Fruit fly (Drosophila melanogaster) whole organism, wandering third instar larva: Measurements from ENCODE around the gene Tim17a1.

Experiments used
- CrebA ChIP-seq: fragments of 200-800 bp; sonication (Bioruptor generic); optimal IDR thresholded peaks from 2 replicates; lab custom pipeline; 2016; ENCODE audit warnings: missing biosample characterization, mild to moderate bottlenecking, missing genetic modification characterization, borderline replicate concordance
- Dfd ChIP-seq: fragments of >200 bp; optimal IDR thresholded peaks from 2 replicates; lab custom pipeline; 2017; ENCODE audit warnings: missing biosample characterization, missing genetic modification characterization
- Hr78 ChIP-seq: fragments of >200 bp; optimal IDR thresholded peaks from 2 replicates; lab custom pipeline; 2017; ENCODE audit warnings: missing biosample characterization, missing genetic modification characterization
- N ChIP-seq: fragments of >200 bp; optimal IDR thresholded peaks from 2 replicates; lab custom pipeline; 2018; ENCODE audit warnings: missing biosample characterization, missing external identifiers, missing genetic modification characterization
- foxo ChIP-seq, 2 experiments: fragments of 200-800 bp; sonication (Bioruptor generic); optimal IDR thresholded peaks; 2 replicates in 1 of 2; 3 replicates in 1 of 2; lab custom pipeline; 2016 to 2017; ENCODE audit warnings: missing biosample characterization in 2 of 2, missing genetic modification characterization in 2 of 2
- pan ChIP-seq: fragments of >200 bp; optimal IDR thresholded peaks from 2 replicates; lab custom pipeline; 2017
- psq ChIP-seq: fragments of 200-800 bp; sonication (Bioruptor generic); optimal IDR thresholded peaks from 3 replicates; lab custom pipeline; 2017; ENCODE audit warnings: missing biosample characterization, mild to moderate bottlenecking, missing genetic modification characterization, moderate library complexity
- sage ChIP-seq: fragments of 200-800 bp; sonication (Bioruptor generic); optimal IDR thresholded peaks from 2 replicates; lab custom pipeline; 2016; ENCODE audit warnings: missing biosample characterization, mild to moderate bottlenecking, missing genetic modification characterization

DNA sequence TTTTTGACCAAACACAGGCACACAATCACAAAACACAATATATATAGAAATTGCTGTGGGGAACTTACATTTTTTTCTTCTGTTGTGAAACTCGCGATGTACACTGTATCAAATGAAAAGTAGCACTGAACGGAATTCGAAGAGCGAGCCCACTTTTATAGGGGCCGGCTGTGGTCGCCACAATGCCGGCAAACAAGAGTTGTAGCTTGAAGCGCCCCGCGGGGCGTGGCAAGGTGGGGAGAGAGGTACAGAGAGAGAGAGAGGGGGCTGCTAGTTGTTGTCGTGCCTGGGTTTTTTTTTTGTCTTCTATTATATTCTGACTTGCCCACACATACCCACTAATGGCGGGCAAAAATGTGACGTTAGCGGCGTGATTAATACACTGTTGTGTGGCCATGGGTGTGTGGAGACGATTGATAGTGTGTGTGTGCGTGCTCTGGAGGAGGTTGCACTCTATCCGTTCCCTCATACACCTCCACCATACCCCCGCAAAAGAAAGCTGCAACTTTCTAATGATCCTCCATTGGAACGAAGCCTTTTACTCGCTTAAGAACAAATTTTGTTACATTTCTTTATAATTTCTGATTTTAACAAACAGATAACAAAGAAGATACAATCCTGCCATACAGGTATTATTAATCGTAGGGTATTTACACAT lies 4.8 kb upstream of the Tim17a1 start, which contains the start of gene GstD1:
- no peak for TF ChIP-seq sage (GFP tag; lab: Kevin White, UChicago)
- no peak for TF ChIP-seq CrebA (GFP tag; lab: Kevin White, UChicago)
- TF ChIP-seq pan (lab: Kevin White, UChicago), result no peak
- TF ChIP-seq Hr78 (GFP tag; lab: Kevin White, UChicago), result no peak
- peak in 1 of 2 experiments; percentile 71 for TF ChIP-seq foxo (GFP tag; optimal IDR thresholded peaks at IDR 0.05; lab: Kevin White, UChicago)
- TF ChIP-seq psq, result peak; percentile 51
- no peak for TF ChIP-seq N (GFP tag; lab: Kevin White, UChicago)
- no peak for TF ChIP-seq Dfd (GFP tag; lab: Kevin White, UChicago)
